Worm (Caenorhabditis elegans) whole organism, L2 larva: Measurements from ENCODE around the gene F54C9.11.

Experiments used
- F13H6.1 ChIP-seq: sonication (generic microtip); optimal IDR thresholded peaks from 2 replicates; lab custom pipeline; 2016; ENCODE audit warnings: missing genetic modification characterization, missing compliant biosample characterization
- Y55F3AM.14 ChIP-seq: fragments of 200-800 bp; sonication (Bioruptor generic); optimal IDR thresholded peaks from 2 replicates; lab custom pipeline; 2018; ENCODE audit warnings: mild to moderate bottlenecking, missing genetic modification characterization, missing compliant biosample characterization
- ZK546.5 ChIP-seq: sonication (generic microtip); optimal IDR thresholded peaks from 2 replicates; lab custom pipeline; 2017; ENCODE audit warnings: missing biosample characterization, missing genetic modification characterization
- alr-1 ChIP-seq: fragments of 150-350 bp; optimal IDR thresholded peaks from 2 replicates; lab custom pipeline; 2014; ENCODE audit warnings: missing biosample characterization, missing genetic modification characterization
- aly-2 ChIP-seq: fragments of 150-350 bp; optimal IDR thresholded peaks from 2 replicates; lab custom pipeline; 2014; ENCODE audit warnings: missing biosample characterization, missing genetic modification characterization
- ama-1 ChIP-seq: fragments of 150-350 bp; optimal IDR thresholded peaks from 2 replicates; lab custom pipeline; 2018; ENCODE audit warnings: inconsistent platforms
- blmp-1 ChIP-seq: sonication (generic microtip); optimal IDR thresholded peaks from 2 replicates; lab custom pipeline; 2017; ENCODE audit warnings: missing genetic modification characterization, mild to moderate bottlenecking, missing compliant biosample characterization, antibody characterized with exemption, moderate library complexity; ENCODE audit not compliant: insufficient read depth
- ceh-82 ChIP-seq: fragments of 150-350 bp; optimal IDR thresholded peaks from 2 replicates; lab custom pipeline; 2014; ENCODE audit warnings: missing biosample characterization, missing genetic modification characterization
- crh-2 ChIP-seq: sonication (generic microtip); optimal IDR thresholded peaks from 2 replicates; lab custom pipeline; 2017; ENCODE audit warnings: missing biosample characterization, missing genetic modification characterization
- dmd-4 ChIP-seq: sonication (generic microtip); optimal IDR thresholded peaks from 2 replicates; lab custom pipeline; 2017; ENCODE audit warnings: missing biosample characterization, missing genetic modification characterization
- egl-27 ChIP-seq: sonication (generic microtip); optimal IDR thresholded peaks from 3 replicates; lab custom pipeline; 2017; ENCODE audit warnings: missing biosample characterization, missing genetic modification reagents, missing genetic modification characterization
- elt-1 ChIP-seq: fragments of 150-350 bp; optimal IDR thresholded peaks from 2 replicates; lab custom pipeline; 2014; ENCODE audit warnings: missing biosample characterization, missing genetic modification characterization
- fos-1 ChIP-seq: fragments of 150-350 bp; optimal IDR thresholded peaks from 2 replicates; lab custom pipeline; 2014; ENCODE audit warnings: missing biosample characterization, missing genetic modification characterization
- lin-11 ChIP-seq: fragments of 150-350 bp; sonication (generic microtip); optimal IDR thresholded peaks from 2 replicates; lab custom pipeline; 2014; ENCODE audit warnings: missing biosample characterization, missing genetic modification characterization, inconsistent platforms, mixed read lengths
- lin-13 ChIP-seq: fragments of 150-350 bp; optimal IDR thresholded peaks from 2 replicates; lab custom pipeline; 2014; ENCODE audit warnings: missing biosample characterization, missing genetic modification reagents, missing genetic modification characterization
- lsy-2 ChIP-seq, 2 experiments: fragments of 150-350 bp in 1 of 2; sonication (generic microtip) in 1 of 2; optimal IDR thresholded peaks; 2 replicates each; lab custom pipeline; 2014 to 2017; ENCODE audit warnings: missing biosample characterization in 2 of 2, missing genetic modification characterization in 2 of 2
- mdl-1 ChIP-seq, 2 experiments: fragments of 150-350 bp in 1 of 2; sonication (generic microtip) in 1 of 2; optimal IDR thresholded peaks; 2 replicates each; lab custom pipeline; 2017; ENCODE audit warnings: missing biosample characterization in 2 of 2, missing genetic modification characterization in 2 of 2
- nhr-10 ChIP-seq: sonication (generic microtip); optimal IDR thresholded peaks from 2 replicates; lab custom pipeline; 2017; ENCODE audit warnings: missing biosample characterization, missing genetic modification characterization
- nhr-11 ChIP-seq: fragments of 150-350 bp; optimal IDR thresholded peaks from 2 replicates; lab custom pipeline; 2014; ENCODE audit warnings: missing biosample characterization, missing genetic modification characterization
- nhr-12 ChIP-seq: fragments of 150-350 bp; optimal IDR thresholded peaks from 2 replicates; lab custom pipeline; 2014; ENCODE audit warnings: missing biosample characterization, missing genetic modification characterization
- nhr-129 ChIP-seq: fragments of 150-350 bp; optimal IDR thresholded peaks from 2 replicates; lab custom pipeline; 2014; ENCODE audit warnings: missing biosample characterization, missing genetic modification characterization
- nhr-21 ChIP-seq: fragments of 150-350 bp; optimal IDR thresholded peaks from 2 replicates; lab custom pipeline; 2014; ENCODE audit warnings: missing biosample characterization, missing genetic modification characterization
- nhr-23 ChIP-seq: fragments of 150-350 bp; optimal IDR thresholded peaks from 2 replicates; lab custom pipeline; 2014; ENCODE audit warnings: missing biosample characterization, missing genetic modification reagents, missing genetic modification characterization
- nhr-237 ChIP-seq: fragments of 150-350 bp; optimal IDR thresholded peaks from 2 replicates; lab custom pipeline; 2014; ENCODE audit warnings: missing biosample characterization, missing genetic modification characterization
- nhr-25 ChIP-seq: fragments of 150-350 bp; sonication (generic microtip); optimal IDR thresholded peaks from 3 replicates; lab custom pipeline; 2014; ENCODE audit warnings: missing biosample characterization, missing genetic modification characterization
- nhr-6 ChIP-seq: fragments of 150-350 bp; optimal IDR thresholded peaks from 2 replicates; lab custom pipeline; 2014; ENCODE audit warnings: missing biosample characterization, missing genetic modification characterization
- nhr-77 ChIP-seq: fragments of 150-350 bp; optimal IDR thresholded peaks from 2 replicates; lab custom pipeline; 2014; ENCODE audit warnings: missing biosample characterization, missing genetic modification characterization
- peb-1 ChIP-seq: fragments of 150-350 bp; optimal IDR thresholded peaks from 2 replicates; lab custom pipeline; 2014; ENCODE audit warnings: missing biosample characterization, missing genetic modification characterization
- sem-4 ChIP-seq: fragments of 150-350 bp; optimal IDR thresholded peaks from 2 replicates; lab custom pipeline; 2014; ENCODE audit warnings: missing biosample characterization, missing genetic modification reagents, missing genetic modification characterization
- skn-1 ChIP-seq: sonication (generic microtip); optimal IDR thresholded peaks from 2 replicates; lab custom pipeline; 2017; ENCODE audit warnings: missing biosample characterization, missing genetic modification characterization
- sma-3 ChIP-seq: sonication (generic microtip); optimal IDR thresholded peaks from 2 replicates; lab custom pipeline; 2016; ENCODE audit warnings: missing genetic modification reagents, missing genetic modification characterization, missing compliant biosample characterization
- snpc-4 ChIP-seq: fragments of 150-350 bp; optimal IDR thresholded peaks from 2 replicates; lab custom pipeline; 2014; ENCODE audit warnings: missing biosample characterization, missing genetic modification characterization
- unc-39 ChIP-seq: fragments of 150-350 bp; optimal IDR thresholded peaks from 2 replicates; lab custom pipeline; 2014; ENCODE audit warnings: missing biosample characterization, missing genetic modification characterization
- unc-55 ChIP-seq: fragments of 150-350 bp; sonication (generic microtip); optimal IDR thresholded peaks from 3 replicates; lab custom pipeline; 2014; ENCODE audit warnings: missing biosample characterization, missing genetic modification reagents, missing genetic modification characterization
- unc-62 ChIP-seq: fragments of 150-350 bp; optimal IDR thresholded peaks from 2 replicates; lab custom pipeline; 2014; ENCODE audit warnings: missing biosample characterization, missing genetic modification reagents, missing genetic modification characterization
- zag-1 ChIP-seq: fragments of 150-350 bp; optimal IDR thresholded peaks from 2 replicates; lab custom pipeline; 2014; ENCODE audit warnings: missing biosample characterization, missing genetic modification characterization
- ztf-1 ChIP-seq: fragments of 200-800 bp; sonication (Bioruptor generic); conservative IDR thresholded peaks from 2 replicates; pipeline ENCODE4 v1.3.6; 2022; ENCODE audit warnings: missing genetic modification characterization, missing compliant biosample characterization

Gene F54C9.11

ce11 chrII:8561227-8561626, 23.7 kb downstream of the F54C9.11 start, which contains the start of gene iff-2 (continued):
- TF ChIP-seq unc-39 (tag; lab: Kevin White, UChicago) (peak; percentile 88), ztf-1 (GFP tag; lab: Robert Waterston, UW) (no peak), ZK546.5 (tag; lab: Kevin White, UChicago) (peak; percentile 93), elt-1 (no peak), nhr-25 (tag; lab: Kevin White, UChicago) (peak; percentile 99), ceh-82 (peak; percentile 92), nhr-23 (tag; lab: Kevin White, UChicago) (no peak), nhr-12 (tag; lab: Kevin White, UChicago) (peak; percentile 65), unc-55 (GFP tag; lab: Kevin White, UChicago) (peak; percentile 100), F13H6.1 (tag; lab: Kevin White, UChicago) (peak; percentile 99), nhr-77 (tag; lab: Kevin White, UChicago) (peak; percentile 89), mdl-1 (tag; optimal IDR thresholded peaks at IDR 0.05; lab: Kevin White, UChicago) (peak; percentile 93 to 99), nhr-237 (peak; percentile 77), lin-13 (GFP tag; lab: Kevin White, UChicago) (peak; percentile 99), ama-1 (lab: Kevin White, UChicago) (peak; percentile 89), nhr-129 (tag; lab: Kevin White, UChicago) (peak; percentile 99), crh-2 (peak; percentile 100), nhr-10 (tag; lab: Kevin White, UChicago) (peak; percentile 92), snpc-4 (tag; lab: Kevin White, UChicago) (peak; percentile 93), aly-2 (tag; lab: Kevin White, UChicago) (no peak), skn-1 (peak; percentile 94), nhr-11 (peak; percentile 22), blmp-1 (peak; percentile 97), dmd-4 (tag; lab: Kevin White, UChicago) (no peak), peb-1 (tag; lab: Kevin White, UChicago) (peak; percentile 61)

- TF ChIP-seq ZK546.5 (tag; lab: Kevin White, UChicago) (no peak), lsy-2 (tag; optimal IDR thresholded peaks at IDR 0.05; lab: Kevin White, UChicago) (peak in 1 of 2 experiments; percentile 41)
Observed at ce11 chrII:8559188-8559587, 25.7 kb downstream of the F54C9.11 start.

ce11 chrII:8556166-8556565, 28.7 kb downstream of the F54C9.11 start, which contains the start of gene glb-27:
Gene glb-27, minus strand, starts transcription at chrII:8556266.
- TF ChIP-seq egl-27 (no peak), nhr-11 (no peak), nhr-129 (tag; lab: Kevin White, UChicago) (no peak), peb-1 (tag; lab: Kevin White, UChicago) (no peak), aly-2 (tag; lab: Kevin White, UChicago) (no peak), ama-1 (lab: Kevin White, UChicago) (no peak), Y55F3AM.14 (GFP tag; lab: Kevin White, UChicago) (no peak), dmd-4 (tag; lab: Kevin White, UChicago) (no peak), lin-11 (tag; lab: Kevin White, UChicago) (no peak), unc-55 (GFP tag; lab: Kevin White, UChicago) (no peak), snpc-4 (tag; lab: Kevin White, UChicago) (no peak), unc-62 (GFP tag; lab: Kevin White, UChicago) (no peak), alr-1 (tag; lab: Kevin White, UChicago) (no peak), nhr-77 (tag; lab: Kevin White, UChicago) (no peak), unc-39 (tag; lab: Kevin White, UChicago) (no peak), ceh-82 (no peak), nhr-12 (tag; lab: Kevin White, UChicago) (no peak)

ce11 chrII:8554568-8554967, 30.3 kb downstream of the F54C9.11 start:
- TF ChIP-seq zag-1 (tag; lab: Kevin White, UChicago): no peak

ce11 chrII:8551100-8551499, 33.8 kb downstream of the F54C9.11 start:
- TF ChIP-seq sma-3 (GFP tag; lab: Kevin White, UChicago) (no peak), nhr-23 (tag; lab: Kevin White, UChicago) (no peak), lin-13 (GFP tag; lab: Kevin White, UChicago) (no peak), zag-1 (tag; lab: Kevin White, UChicago) (no peak), snpc-4 (tag; lab: Kevin White, UChicago) (no peak), nhr-129 (tag; lab: Kevin White, UChicago) (no peak), unc-62 (GFP tag; lab: Kevin White, UChicago) (no peak), nhr-237 (no peak), nhr-6 (tag; lab: Kevin White, UChicago) (no peak), dmd-4 (tag; lab: Kevin White, UChicago) (no peak), nhr-21 (no peak), sem-4 (tag; lab: Kevin White, UChicago) (no peak), fos-1 (tag; lab: Kevin White, UChicago) (no peak), elt-1 (no peak)
- TF ChIP-seq, all 48 proteins: peak for 0
